Worm (Caenorhabditis elegans) whole organism, late embryonic: ENCODE measurements around the gene K06H7.7.
A peak's percentile ranks its signal among the peaks of the same experiment; 100 is the strongest.

Experiments used
- F13H6.1 ChIP-seq: sonication (generic microtip); optimal IDR thresholded peaks from 2 replicates; lab custom pipeline; 2016; ENCODE audit warnings: missing genetic modification characterization, missing compliant biosample characterization
- K02D7.2 ChIP-seq: sonication (generic microtip); optimal IDR thresholded peaks from 2 replicates; lab custom pipeline; 2017; ENCODE audit warnings: mild to moderate bottlenecking, missing genetic modification characterization, missing compliant biosample characterization
- K09A11.1 ChIP-seq: sonication (generic microtip); optimal IDR thresholded peaks from 2 replicates; lab custom pipeline; 2017; ENCODE audit warnings: antibody characterized with exemption, mild to moderate bottlenecking, missing genetic modification characterization, missing compliant biosample characterization; ENCODE audit not compliant: insufficient read depth
- T23F11.4 ChIP-seq: fragments of 200-800 bp; sonication (Bioruptor generic); optimal IDR thresholded peaks from 2 replicates; lab custom pipeline; 2018; ENCODE audit warnings: mild to moderate bottlenecking, missing genetic modification characterization, missing compliant biosample characterization
- Y22D7AL.16 ChIP-seq: sonication (generic microtip); optimal IDR thresholded peaks from 2 replicates; lab custom pipeline; 2016; ENCODE audit warnings: missing genetic modification characterization, missing compliant biosample characterization
- ahr-1 ChIP-seq: sonication (generic microtip); optimal IDR thresholded peaks from 2 replicates; lab custom pipeline; 2016; ENCODE audit warnings: missing genetic modification characterization, missing compliant biosample characterization
- ceh-14 ChIP-seq: sonication (generic microtip); optimal IDR thresholded peaks from 2 replicates; lab custom pipeline; 2016; ENCODE audit warnings: missing genotype, missing genetic modification characterization, missing compliant biosample characterization
- ceh-2 ChIP-seq: sonication (generic microtip); optimal IDR thresholded peaks from 2 replicates; lab custom pipeline; 2016; ENCODE audit warnings: missing genotype, missing genetic modification characterization, missing compliant biosample characterization
- ceh-31 ChIP-seq: sonication (generic microtip); optimal IDR thresholded peaks from 2 replicates; lab custom pipeline; 2016; ENCODE audit warnings: missing genetic modification characterization, missing compliant biosample characterization
- ceh-34 ChIP-seq: sonication (generic microtip); optimal IDR thresholded peaks from 2 replicates; lab custom pipeline; 2016; ENCODE audit warnings: mild to moderate bottlenecking, missing genetic modification characterization, missing compliant biosample characterization
- ceh-45 ChIP-seq: fragments of 200-800 bp; sonication (Bioruptor generic); IDR thresholded peaks from 2 replicates; pipeline ENCODE4 v1.3.6; 2022; ENCODE audit warnings: missing genetic modification reagents, missing genetic modification characterization, missing compliant biosample characterization
- ceh-48 ChIP-seq: sonication (generic microtip); optimal IDR thresholded peaks from 2 replicates; lab custom pipeline; 2016; ENCODE audit warnings: missing genetic modification characterization, inconsistent platforms, missing compliant biosample characterization
- ceh-6 ChIP-seq: fragments of 200-800 bp; sonication (Bioruptor generic); optimal IDR thresholded peaks from 2 replicates; lab custom pipeline; 2018; ENCODE audit warnings: mild to moderate bottlenecking, missing genetic modification characterization, missing compliant biosample characterization
- ceh-9 ChIP-seq: sonication (generic microtip); optimal IDR thresholded peaks from 2 replicates; lab custom pipeline; 2016; ENCODE audit warnings: mild to moderate bottlenecking, missing genetic modification characterization, inconsistent platforms, missing compliant biosample characterization
- che-1 ChIP-seq: sonication (generic microtip); optimal IDR thresholded peaks from 2 replicates; lab custom pipeline; 2016; ENCODE audit warnings: mild to moderate bottlenecking, missing genetic modification characterization, missing compliant biosample characterization
- dmd-4 ChIP-seq: sonication (generic microtip); optimal IDR thresholded peaks from 2 replicates; lab custom pipeline; 2016; ENCODE audit warnings: borderline replicate concordance, missing genetic modification characterization, missing compliant biosample characterization
- dve-1 ChIP-seq: sonication (generic microtip); optimal IDR thresholded peaks from 2 replicates; lab custom pipeline; 2017; ENCODE audit warnings: antibody characterized with exemption, mild to moderate bottlenecking, missing genetic modification characterization, missing compliant biosample characterization
- elt-2 ChIP-seq: sonication (generic microtip); optimal IDR thresholded peaks from 2 replicates; lab custom pipeline; 2016; ENCODE audit warnings: missing genetic modification reagents, missing genetic modification characterization, missing compliant biosample characterization
- eyg-1 ChIP-seq: sonication (generic microtip); optimal IDR thresholded peaks from 2 replicates; lab custom pipeline; 2016; ENCODE audit warnings: missing genotype, missing genetic modification characterization, missing compliant biosample characterization
- fkh-6 ChIP-seq: sonication (generic microtip); optimal IDR thresholded peaks from 2 replicates; lab custom pipeline; 2016; ENCODE audit warnings: missing genetic modification characterization, missing compliant biosample characterization
- gmeb-2 ChIP-seq: sonication (generic microtip); optimal IDR thresholded peaks from 2 replicates; lab custom pipeline; 2016; ENCODE audit warnings: missing genetic modification characterization, inconsistent platforms, missing compliant biosample characterization
- hlh-30 ChIP-seq: sonication (generic microtip); optimal IDR thresholded peaks from 2 replicates; lab custom pipeline; 2017; ENCODE audit warnings: antibody characterized with exemption, missing genetic modification characterization, missing compliant biosample characterization; ENCODE audit not compliant: insufficient read depth
- hlh-6 ChIP-seq: sonication (generic microtip); optimal IDR thresholded peaks from 2 replicates; lab custom pipeline; 2016; ENCODE audit warnings: missing genotype, missing genetic modification characterization, missing compliant biosample characterization
- hlh-8 ChIP-seq: sonication (generic microtip); optimal IDR thresholded peaks from 2 replicates; lab custom pipeline; 2016; ENCODE audit warnings: missing genotype, missing genetic modification characterization, missing compliant biosample characterization
- lim-6 ChIP-seq: sonication (generic microtip); optimal IDR thresholded peaks from 2 replicates; lab custom pipeline; 2016; ENCODE audit warnings: missing genetic modification characterization, missing compliant biosample characterization
- madf-2 ChIP-seq: sonication (generic microtip); optimal IDR thresholded peaks from 2 replicates; lab custom pipeline; 2017; ENCODE audit warnings: missing genetic modification characterization, missing compliant biosample characterization
- nfya-1 ChIP-seq: sonication (generic microtip); optimal IDR thresholded peaks from 2 replicates; lab custom pipeline; 2017; ENCODE audit warnings: missing genetic modification characterization, mild to moderate bottlenecking, missing compliant biosample characterization, antibody characterized with exemption, moderate library complexity
- nhr-11 ChIP-seq: fragments of 150-350 bp; optimal IDR thresholded peaks from 2 replicates; lab custom pipeline; 2014; ENCODE audit warnings: missing biosample characterization, missing genetic modification characterization
- npax-4 ChIP-seq: sonication (generic microtip); optimal IDR thresholded peaks from 2 replicates; lab custom pipeline; 2016; ENCODE audit warnings: missing genetic modification characterization, missing compliant biosample characterization
- odd-2 ChIP-seq: sonication (generic microtip); optimal IDR thresholded peaks from 2 replicates; lab custom pipeline; 2017; ENCODE audit warnings: antibody characterized with exemption, mild to moderate bottlenecking, missing genetic modification characterization, missing compliant biosample characterization
- pag-3 ChIP-seq: sonication (generic microtip); optimal IDR thresholded peaks from 2 replicates; lab custom pipeline; 2016; ENCODE audit warnings: missing compliant biosample characterization, missing genetic modification characterization, borderline replicate concordance
- pat-9 ChIP-seq: fragments of 200-800 bp; sonication (Bioruptor generic); optimal IDR thresholded peaks from 2 replicates; lab custom pipeline; 2018; ENCODE audit warnings: mild to moderate bottlenecking, missing genetic modification characterization, moderate library complexity, missing compliant biosample characterization
- pax-1 ChIP-seq: fragments of 150-350 bp; optimal IDR thresholded peaks from 2 replicates; lab custom pipeline; 2014; ENCODE audit warnings: missing biosample characterization, missing genetic modification characterization
- pha-4 ChIP-seq: fragments of 150-350 bp; optimal IDR thresholded peaks from 2 replicates; lab custom pipeline; 2018; ENCODE audit warnings: missing biosample characterization, missing genetic modification reagents, missing genetic modification characterization
- pqm-1 ChIP-seq: sonication (generic microtip); optimal IDR thresholded peaks from 2 replicates; lab custom pipeline; 2016; ENCODE audit warnings: missing genetic modification characterization, missing compliant biosample characterization
- rnt-1 ChIP-seq: sonication (generic microtip); optimal IDR thresholded peaks from 2 replicates; lab custom pipeline; 2016; ENCODE audit warnings: missing genetic modification characterization, missing compliant biosample characterization
- sox-2 ChIP-seq: fragments of 200-800 bp; sonication (Bioruptor generic); IDR thresholded peaks from 2 replicates; pipeline ENCODE4 v1.3.6; 2022; ENCODE audit warnings: missing genetic modification reagents, missing genetic modification characterization, missing compliant biosample characterization
- sox-4 ChIP-seq: sonication (generic microtip); optimal IDR thresholded peaks from 2 replicates; lab custom pipeline; 2017; ENCODE audit warnings: mild to moderate bottlenecking, missing genetic modification characterization, inconsistent platforms, missing compliant biosample characterization
- tbx-2 ChIP-seq: sonication (generic microtip); optimal IDR thresholded peaks from 2 replicates; lab custom pipeline; 2016; ENCODE audit warnings: missing genetic modification characterization, missing compliant biosample characterization
- tbx-7 ChIP-seq: sonication (generic microtip); optimal IDR thresholded peaks from 2 replicates; lab custom pipeline; 2016; ENCODE audit warnings: missing genotype, missing genetic modification characterization, missing compliant biosample characterization
- ttx-3 ChIP-seq: sonication (generic microtip); optimal IDR thresholded peaks from 2 replicates; lab custom pipeline; 2016; ENCODE audit warnings: missing genetic modification reagents, missing genetic modification characterization, missing compliant biosample characterization
- unc-42 ChIP-seq: sonication (generic microtip); optimal IDR thresholded peaks from 2 replicates; lab custom pipeline; 2016; ENCODE audit warnings: missing genotype, missing genetic modification characterization, missing compliant biosample characterization
- zip-5 ChIP-seq: sonication (generic microtip); optimal IDR thresholded peaks from 2 replicates; lab custom pipeline; 2016; ENCODE audit warnings: missing genetic modification characterization, missing compliant biosample characterization
- ztf-16 ChIP-seq: sonication (generic microtip); optimal IDR thresholded peaks from 2 replicates; lab custom pipeline; 2017; ENCODE audit warnings: missing genetic modification characterization, missing compliant biosample characterization

K06H7.7 gene

ce11 chrIII:8124323-8124722 lies 39.0 kb upstream of the K06H7.7 start (continued):
- TF ChIP-seq ceh-14 (no peak), pax-1 (tag; lab: Kevin White, UChicago) (peak; percentile 66), nhr-11 (no peak), rnt-1 (tag; lab: Kevin White, UChicago) (peak; percentile 17), dmd-4 (tag; lab: Kevin White, UChicago) (no peak), lim-6 (tag; lab: Kevin White, UChicago) (no peak), ceh-6 (no peak), ahr-1 (no peak), pha-4 (tag; lab: Kevin White, UChicago) (no peak), npax-4 (tag; lab: Kevin White, UChicago) (no peak), ceh-2 (tag; lab: Kevin White, UChicago) (no peak), pat-9 (tag; lab: Kevin White, UChicago) (no peak), F13H6.1 (no peak), hlh-6 (tag; lab: Kevin White, UChicago) (no peak), sox-4 (no peak), ceh-31 (tag; lab: Kevin White, UChicago) (peak; percentile 46), ceh-48 (tag; lab: Kevin White, UChicago) (no peak), pag-3 (no peak), tbx-7 (no peak), eyg-1 (tag; lab: Kevin White, UChicago) (no peak), K02D7.2 (tag; lab: Kevin White, UChicago) (no peak), dve-1 (tag; lab: Kevin White, UChicago) (no peak), K09A11.1 (tag; lab: Kevin White, UChicago) (no peak), hlh-30 (no peak), nfya-1 (tag; lab: Kevin White, UChicago) (peak; percentile 71), ceh-45 (no peak), ttx-3 (no peak), elt-2 (tag; lab: Kevin White, UChicago) (no peak), hlh-8 (tag; lab: Kevin White, UChicago) (no peak), ztf-16 (no peak), che-1 (tag; lab: Kevin White, UChicago) (no peak), zip-5 (tag; lab: Kevin White, UChicago) (no peak), tbx-2 (tag; lab: Kevin White, UChicago) (peak; percentile 13), ceh-34 (tag; lab: Kevin White, UChicago) (no peak), madf-2 (tag; lab: Kevin White, UChicago) (no peak), pqm-1 (tag; lab: Kevin White, UChicago) (no peak), Y22D7AL.16 (tag; lab: Kevin White, UChicago) (no peak), unc-42 (tag; lab: Kevin White, UChicago) (peak; percentile 41), gmeb-2 (tag; lab: Kevin White, UChicago) (no peak), fkh-6 (no peak)
- TF ChIP-seq, all 69 proteins: peak for 7

- TF ChIP-seq ceh-45 = no peak
- no peak for TF ChIP-seq odd-2
- no peak for TF ChIP-seq T23F11.4 (GFP tag; lab: Kevin White, UChicago)
- TF ChIP-seq sox-2 (GFP tag; lab: Robert Waterston, UW) = no peak
- no peak for TF ChIP-seq hlh-30
- TF ChIP-seq ceh-9 (tag; lab: Kevin White, UChicago) = no peak
- TF ChIP-seq, all 69 proteins: peak for 0
Measured at ce11 chrIII:8121923-8122322, 36.6 kb upstream of the K06H7.7 start.
